Worm (Caenorhabditis elegans): ENCODE results near the gene cest-33.

- TF ChIP-seq cnd-1 (tag; optimal IDR thresholded peaks at IDR 0.05) (no peak), pha-4 (tag; optimal IDR thresholded peaks at IDR 0.05) (no peak), blmp-1 (tag; optimal IDR thresholded peaks at IDR 0.05) (no peak), unc-62 (GFP tag; optimal IDR thresholded peaks at IDR 0.05) (no peak), lin-13 (tag; optimal IDR thresholded peaks at IDR 0.05) (no peak), nhr-237 (tag; optimal IDR thresholded peaks at IDR 0.05) (no peak), nhr-76 (tag; optimal IDR thresholded peaks at IDR 0.05) (no peak), elt-1 (tag; optimal IDR thresholded peaks at IDR 0.05; ENCODE audit: borderline replicate concordance, insufficient read depth) (no peak), sptf-1 (tag; optimal IDR thresholded peaks at IDR 0.05) (no peak), flh-1 (GFP tag; optimal IDR thresholded peaks at IDR 0.05) (no peak)
Observed at ce11 chrV:6414469-6414868, 49.0 kb upstream of the cest-33 start.

Measured in whole organism, mixed stage, embryonic.